Worm (Caenorhabditis elegans) whole organism, L2 larva: Measurements from ENCODE around the gene F59B2.13.

Source experiments
- egl-27 ChIP-seq: sonication (generic microtip); optimal IDR thresholded peaks from 3 replicates; lab custom pipeline; 2017; ENCODE audit warnings: missing biosample characterization, missing genetic modification reagents, missing genetic modification characterization
- ztf-11 ChIP-seq: sonication (generic microtip); optimal IDR thresholded peaks from 2 replicates; lab custom pipeline; 2017; ENCODE audit warnings: missing biosample characterization, missing genetic modification characterization

DNA sequence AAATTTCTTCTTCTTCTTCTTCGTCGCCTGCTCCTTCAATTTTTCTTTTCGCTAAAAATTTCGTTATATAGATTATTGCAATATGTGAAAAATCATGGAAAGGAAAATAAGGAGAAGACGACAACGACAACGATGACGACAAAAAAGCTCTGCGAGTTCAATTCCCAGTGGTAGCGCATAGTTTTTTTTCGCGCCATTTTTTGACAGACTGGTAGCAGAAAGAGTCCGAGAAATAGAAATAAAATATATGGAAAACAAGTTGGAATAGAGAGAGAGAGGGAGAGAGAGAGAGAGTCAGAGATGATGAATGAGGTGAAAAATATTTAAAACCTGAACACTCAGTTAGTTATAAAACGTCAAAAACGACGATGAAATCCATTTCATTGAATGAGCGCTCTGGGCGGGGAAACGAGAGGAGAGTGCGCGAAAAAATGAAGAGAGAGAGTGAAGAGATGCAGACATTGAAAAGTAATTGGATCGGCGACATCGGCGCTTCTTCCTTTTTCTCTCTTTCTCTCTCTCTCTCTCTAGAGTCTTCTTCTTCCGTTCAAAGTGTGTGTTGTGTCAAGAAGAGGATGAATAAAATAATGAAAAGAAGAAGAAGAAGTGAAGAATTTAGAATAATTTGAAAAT is 44.9 kb downstream of the F59B2.13 start, which contains the start of gene pde-2:
- no peak for TF ChIP-seq ztf-11 (tag; lab: Kevin White, UChicago)
- no peak for TF ChIP-seq egl-27 (tag; lab: Kevin White, UChicago)
